Worm (Caenorhabditis elegans): ENCODE data around the gene W04G3.12.

ce11 chrX:11126259-11126658, 49.7 kb upstream of the W04G3.12 start:
- TF ChIP-seq lir-3 (tag; optimal IDR thresholded peaks at IDR 0.05; ENCODE audit: poor library complexity) (no peak), nhr-85 (tag) (peak; percentile 66), lin-15B (tag; optimal IDR thresholded peaks at IDR 0.05) (no peak), egl-27 (tag; optimal IDR thresholded peaks at IDR 0.05) (no peak), aly-2 (tag; optimal IDR thresholded peaks at IDR 0.05) (no peak), lsy-2 (tag; optimal IDR thresholded peaks at IDR 0.05) (no peak), nhr-84 (tag; optimal IDR thresholded peaks at IDR 0.05) (no peak), fos-1 (tag; optimal IDR thresholded peaks at IDR 0.05) (no peak), lin-13 (GFP tag; optimal IDR thresholded peaks at IDR 0.05) (no peak), snpc-4 (tag; optimal IDR thresholded peaks at IDR 0.05) (no peak), grh-1 (GFP tag; IDR thresholded peaks at IDR 0.05) (no peak), nhr-76 (tag; optimal IDR thresholded peaks at IDR 0.05) (no peak), vab-15 (tag; optimal IDR thresholded peaks at IDR 0.05) (no peak)

Data from whole organism, L1 larva.